Worm (Caenorhabditis elegans) whole organism, L3 larva: Measurements from ENCODE around the gene Y38H8A.2.
"Not testable (repeated sequence)": the region's sequence is repeated elsewhere in the genome, so short reads cannot be mapped to it uniquely, and the experiment has no call there.

ENCODE experiments used
- aly-2 ChIP-seq: fragments of 150-350 bp; optimal IDR thresholded peaks from 2 replicates; lab custom pipeline; 2014; ENCODE audit warnings: missing biosample characterization, missing genetic modification characterization
- ceh-28 ChIP-seq: fragments of 150-350 bp; optimal IDR thresholded peaks from 2 replicates; lab custom pipeline; 2014; ENCODE audit warnings: missing biosample characterization, missing genetic modification reagents, missing genetic modification characterization
- ceh-82 ChIP-seq: fragments of 150-350 bp; optimal IDR thresholded peaks from 2 replicates; lab custom pipeline; 2014; ENCODE audit warnings: missing biosample characterization, missing genetic modification characterization
- ceh-9 ChIP-seq: sonication (generic microtip); optimal IDR thresholded peaks from 2 replicates; lab custom pipeline; 2018; ENCODE audit warnings: missing biosample characterization, missing genetic modification characterization
- daf-12 ChIP-seq: fragments of 150-350 bp; optimal IDR thresholded peaks from 2 replicates; lab custom pipeline; 2014; ENCODE audit warnings: missing biosample characterization, missing genetic modification reagents, missing genetic modification characterization
- egl-5 ChIP-seq: fragments of 150-350 bp; optimal IDR thresholded peaks from 2 replicates; lab custom pipeline; 2017; ENCODE audit warnings: missing biosample characterization, missing genetic modification reagents, missing genetic modification characterization, inconsistent platforms
- elt-2 ChIP-seq: sonication (generic microtip); optimal IDR thresholded peaks from 2 replicates; lab custom pipeline; 2016; ENCODE audit warnings: missing genetic modification reagents, mild to moderate bottlenecking, missing genetic modification characterization, missing compliant biosample characterization
- elt-3 ChIP-seq, 3 experiments: fragments of 150-350 bp in 1 of 3; sonication (generic microtip) in 2 of 3; optimal IDR thresholded peaks; 2 replicates in 2 of 3; 4 replicates in 1 of 3; lab custom pipeline; 2014 to 2017; ENCODE audit warnings: missing biosample characterization in 3 of 3, missing genetic modification characterization in 3 of 3
- eor-1 ChIP-seq, 2 experiments: fragments of 150-350 bp; optimal IDR thresholded peaks; 2 replicates each; lab custom pipeline; 2014 to 2018; ENCODE audit warnings: missing biosample characterization in 2 of 2, missing genetic modification characterization in 2 of 2
- fkh-10 ChIP-seq: sonication (generic microtip); optimal IDR thresholded peaks from 2 replicates; lab custom pipeline; 2017; ENCODE audit warnings: missing biosample characterization, missing genetic modification reagents, missing genetic modification characterization
- fos-1 ChIP-seq: fragments of 150-350 bp; optimal IDR thresholded peaks from 2 replicates; lab custom pipeline; 2014; ENCODE audit warnings: missing biosample characterization, missing genetic modification characterization
- hmg-11 ChIP-seq: sonication (generic microtip); optimal IDR thresholded peaks from 2 replicates; lab custom pipeline; 2016; ENCODE audit warnings: missing genetic modification characterization, missing compliant biosample characterization
- lin-15B ChIP-seq: fragments of 150-350 bp; optimal IDR thresholded peaks from 2 replicates; lab custom pipeline; 2014; ENCODE audit warnings: missing biosample characterization, missing genetic modification characterization
- lsy-12 ChIP-seq: sonication (generic microtip); optimal IDR thresholded peaks from 2 replicates; lab custom pipeline; 2016; ENCODE audit warnings: mild to moderate bottlenecking, missing genetic modification characterization, missing compliant biosample characterization
- mdl-1 ChIP-seq: fragments of 150-350 bp; optimal IDR thresholded peaks from 2 replicates; lab custom pipeline; 2014; ENCODE audit warnings: missing biosample characterization, missing genetic modification characterization
- mml-1 ChIP-seq: fragments of 150-350 bp; sonication (generic microtip); optimal IDR thresholded peaks from 3 replicates; lab custom pipeline; 2014; ENCODE audit warnings: missing biosample characterization, missing genetic modification characterization
- nfya-1 ChIP-seq: sonication (generic microtip); optimal IDR thresholded peaks from 2 replicates; lab custom pipeline; 2017; ENCODE audit warnings: missing genetic modification characterization, mild to moderate bottlenecking, missing compliant biosample characterization, antibody characterized with exemption, moderate library complexity; ENCODE audit not compliant: insufficient read depth
- nhr-11 ChIP-seq: fragments of 150-350 bp; optimal IDR thresholded peaks from 2 replicates; lab custom pipeline; 2014; ENCODE audit warnings: missing biosample characterization, missing genetic modification characterization
- nhr-12 ChIP-seq: fragments of 150-350 bp; optimal IDR thresholded peaks from 2 replicates; lab custom pipeline; 2014; ENCODE audit warnings: missing biosample characterization, missing genetic modification characterization
- nhr-23 ChIP-seq: fragments of 150-350 bp; optimal IDR thresholded peaks from 2 replicates; lab custom pipeline; 2014; ENCODE audit warnings: missing biosample characterization, missing genetic modification reagents, missing genetic modification characterization
- nhr-237 ChIP-seq: fragments of 150-350 bp; optimal IDR thresholded peaks from 2 replicates; lab custom pipeline; 2014; ENCODE audit warnings: missing biosample characterization, missing genetic modification characterization
- nhr-25 ChIP-seq: sonication (generic microtip); optimal IDR thresholded peaks from 2 replicates; lab custom pipeline; 2017; ENCODE audit warnings: missing biosample characterization, missing genetic modification characterization
- nhr-28 ChIP-seq: fragments of 150-350 bp; optimal IDR thresholded peaks from 2 replicates; lab custom pipeline; 2014; ENCODE audit warnings: missing biosample characterization, missing genetic modification characterization
- nhr-43 ChIP-seq: sonication (generic microtip); optimal IDR thresholded peaks from 2 replicates; lab custom pipeline; 2016; ENCODE audit warnings: mild to moderate bottlenecking, missing genetic modification characterization, missing compliant biosample characterization; ENCODE audit not compliant: poor library complexity, severe bottlenecking
- nhr-67 ChIP-seq: fragments of 150-350 bp; optimal IDR thresholded peaks from 2 replicates; lab custom pipeline; 2014; ENCODE audit warnings: missing biosample characterization, missing genetic modification characterization
- nhr-76 ChIP-seq: fragments of 150-350 bp; sonication (generic microtip); optimal IDR thresholded peaks from 5 replicates; lab custom pipeline; 2014; ENCODE audit warnings: missing biosample characterization, missing genetic modification characterization
- pha-4 ChIP-seq: fragments of 150-350 bp; optimal IDR thresholded peaks from 2 replicates; lab custom pipeline; 2014; ENCODE audit warnings: missing biosample characterization, missing genetic modification reagents, missing genetic modification characterization
- pqm-1 ChIP-seq: fragments of 150-350 bp; optimal IDR thresholded peaks from 2 replicates; lab custom pipeline; 2017; ENCODE audit warnings: missing biosample characterization, missing genetic modification characterization, inconsistent platforms
- sea-2 ChIP-seq: fragments of 150-350 bp; sonication (generic microtip); optimal IDR thresholded peaks from 4 replicates; lab custom pipeline; 2014; ENCODE audit warnings: missing biosample characterization, missing genetic modification reagents, missing genetic modification characterization
- skn-1 ChIP-seq: fragments of 150-350 bp; optimal IDR thresholded peaks from 2 replicates; lab custom pipeline; 2014; ENCODE audit warnings: missing biosample characterization, missing genetic modification characterization
- tbx-2 ChIP-seq: sonication (generic microtip); optimal IDR thresholded peaks from 2 replicates; lab custom pipeline; 2016; ENCODE audit warnings: mild to moderate bottlenecking, missing genetic modification characterization, missing compliant biosample characterization
- unc-39 ChIP-seq: sonication (generic microtip); optimal IDR thresholded peaks from 4 replicates; lab custom pipeline; 2017; ENCODE audit warnings: missing biosample characterization, missing genetic modification characterization
- unc-62 ChIP-seq: fragments of 150-350 bp; sonication (generic microtip); optimal IDR thresholded peaks from 4 replicates; lab custom pipeline; 2014; ENCODE audit warnings: missing biosample characterization, missing genetic modification reagents, missing genetic modification characterization
- ztf-11 ChIP-seq: fragments of 150-350 bp; optimal IDR thresholded peaks from 2 replicates; lab custom pipeline; 2014; ENCODE audit warnings: missing biosample characterization, missing genetic modification characterization
- ztf-4 ChIP-seq: fragments of 150-350 bp; optimal IDR thresholded peaks from 2 replicates; lab custom pipeline; 2014; ENCODE audit warnings: missing biosample characterization, missing genetic modification characterization

The Y38H8A.2 gene

ce11 chrIV:13454698-13455097 lies 19.5 kb upstream of the Y38H8A.2 start, which contains the start of gene uso-1:
Gene uso-1, minus strand, starts transcription at chrIV:13454798.
- no peak for TF ChIP-seq nhr-237 (tag; lab: Kevin White, UChicago)
- no peak for TF ChIP-seq lin-15B (tag; lab: Kevin White, UChicago)
- no peak for TF ChIP-seq tbx-2 (tag; lab: Kevin White, UChicago)

- TF ChIP-seq ceh-28 (tag; lab: Kevin White, UChicago); ceh-82; elt-2 (tag; lab: Kevin White, UChicago): not testable (repeated sequence)
- TF ChIP-seq, all 47 proteins: peak for 0; not testable (repeated sequence) for 47
Measured at ce11 chrIV:13455200-13455599, 19.0 kb upstream of the Y38H8A.2 start, which contains the start of gene Y38H8A.7. Gene Y38H8A.7, plus strand, starts transcription at chrIV:13455500.

ce11 chrIV:13456893-13457292 lies 17.3 kb upstream of the Y38H8A.2 start:
- TF ChIP-seq unc-62 (no peak), nhr-76 (no peak), nhr-43 (no peak), pqm-1 (tag; lab: Kevin White, UChicago) (no peak), nhr-237 (tag; lab: Kevin White, UChicago) (no peak), hmg-11 (tag; lab: Kevin White, UChicago) (no peak), egl-5 (tag; lab: Kevin White, UChicago) (no peak), nfya-1 (tag; lab: Kevin White, UChicago) (no peak)

- TF ChIP-seq mml-1 (tag; lab: Kevin White, UChicago) = no peak
- TF ChIP-seq aly-2 (tag; lab: Kevin White, UChicago) = no peak
- TF ChIP-seq lin-15B (tag; lab: Kevin White, UChicago) = no peak
- no peak for TF ChIP-seq ceh-9 (tag; lab: Kevin White, UChicago)
- TF ChIP-seq lsy-12 = no peak
- TF ChIP-seq pha-4 (tag; lab: Kevin White, UChicago) = no peak
- TF ChIP-seq ztf-4 (tag; lab: Kevin White, UChicago) = no peak
- TF ChIP-seq pqm-1 (tag; lab: Kevin White, UChicago) = no peak
- no peak for TF ChIP-seq nhr-12 (tag; lab: Kevin White, UChicago)
- no peak for TF ChIP-seq nhr-67 (tag; lab: Kevin White, UChicago)
- TF ChIP-seq tbx-2 (tag; lab: Kevin White, UChicago) = no peak
- no peak for TF ChIP-seq nhr-76
- no peak for TF ChIP-seq unc-62
- TF ChIP-seq skn-1 (tag; lab: Kevin White, UChicago) = no peak
- no peak for TF ChIP-seq fos-1
Measured at ce11 chrIV:13458237-13458636, 16.0 kb upstream of the Y38H8A.2 start.

ce11 chrIV:13460876-13461275 lies 13.4 kb upstream of the Y38H8A.2 start, which contains the start of gene Y38H8A.12:
Gene Y38H8A.12, minus strand, starts transcription at chrIV:13460976.
- TF ChIP-seq nhr-12 (tag; lab: Kevin White, UChicago) (no peak), nhr-11 (tag; lab: Kevin White, UChicago) (no peak), skn-1 (tag; lab: Kevin White, UChicago) (no peak)

ce11 chrIV:13465797-13466196 lies 8.4 kb upstream of the Y38H8A.2 start, which contains the start of gene fezf-1:
Gene fezf-1, plus strand, starts transcription at chrIV:13466097.
- TF ChIP-seq ceh-82 (no peak), mdl-1 (tag; lab: Kevin White, UChicago) (no peak), ztf-11 (tag; lab: Kevin White, UChicago) (no peak), nhr-23 (tag; lab: Kevin White, UChicago) (no peak), lsy-12 (no peak), lin-15B (tag; lab: Kevin White, UChicago) (no peak), pha-4 (tag; lab: Kevin White, UChicago) (no peak), fkh-10 (GFP tag; lab: Kevin White, UChicago) (no peak), nhr-12 (tag; lab: Kevin White, UChicago) (no peak)
- TF ChIP-seq, all 47 proteins: peak for 0

- TF ChIP-seq daf-12 (tag; lab: Kevin White, UChicago) (no peak), pqm-1 (tag; lab: Kevin White, UChicago) (no peak), lsy-12 (no peak), nhr-23 (tag; lab: Kevin White, UChicago) (no peak), nhr-28 (tag; lab: Kevin White, UChicago) (no peak), nhr-237 (tag; lab: Kevin White, UChicago) (no peak), egl-5 (tag; lab: Kevin White, UChicago) (no peak), mdl-1 (tag; lab: Kevin White, UChicago) (no peak), skn-1 (tag; lab: Kevin White, UChicago) (no peak), nfya-1 (tag; lab: Kevin White, UChicago) (no peak), nhr-11 (tag; lab: Kevin White, UChicago) (no peak), nhr-76 (no peak), sea-2 (no peak), eor-1 (tag; optimal IDR thresholded peaks at IDR 0.05; lab: Kevin White, UChicago) (no peak), nhr-25 (tag; lab: Kevin White, UChicago) (no peak), tbx-2 (tag; lab: Kevin White, UChicago) (no peak), elt-3 (tag; optimal IDR thresholded peaks at IDR 0.05; lab: Kevin White, UChicago) (no peak), unc-39 (tag; lab: Kevin White, UChicago) (no peak)
Measured at ce11 chrIV:13472011-13472410, 2.2 kb upstream of the Y38H8A.2 start, which contains the start of the genes ttbk-8.1 and Y38H8A.4. Gene ttbk-8.1, plus strand, starts transcription at chrIV:13472311. Gene Y38H8A.4, minus strand, starts transcription at chrIV:13472376.
